Worm (Caenorhabditis elegans) whole organism, midembryonic: Measurements from ENCODE around the gene T26H10.2.

Experiments
- med-1 ChIP-seq: sonication (generic microtip); optimal IDR thresholded peaks from 2 replicates; lab custom pipeline; 2017; ENCODE audit warnings: missing genetic modification characterization, mild to moderate bottlenecking, missing compliant biosample characterization, antibody characterized with exemption, missing genetic modification reagents; ENCODE audit not compliant: insufficient read depth
- ref-1 ChIP-seq: fragments of 200-800 bp; sonication (Bioruptor generic); conservative IDR thresholded peaks from 2 replicates; pipeline ENCODE4 v1.3.6; 2022; ENCODE audit warnings: missing genetic modification reagents, missing genetic modification characterization, missing compliant biosample characterization
- tab-1 ChIP-seq: fragments of 200-800 bp; sonication (Bioruptor generic); IDR thresholded peaks from 2 replicates; pipeline ENCODE4 v1.3.6; 2022; ENCODE audit warnings: missing genetic modification characterization, missing compliant biosample characterization
- ztf-23 ChIP-seq: fragments of 200-800 bp; sonication (Bioruptor generic); IDR thresholded peaks from 2 replicates; pipeline ENCODE4 v1.3.6; 2022; ENCODE audit warnings: missing genetic modification reagents, missing genetic modification characterization, missing compliant biosample characterization

DNA sequence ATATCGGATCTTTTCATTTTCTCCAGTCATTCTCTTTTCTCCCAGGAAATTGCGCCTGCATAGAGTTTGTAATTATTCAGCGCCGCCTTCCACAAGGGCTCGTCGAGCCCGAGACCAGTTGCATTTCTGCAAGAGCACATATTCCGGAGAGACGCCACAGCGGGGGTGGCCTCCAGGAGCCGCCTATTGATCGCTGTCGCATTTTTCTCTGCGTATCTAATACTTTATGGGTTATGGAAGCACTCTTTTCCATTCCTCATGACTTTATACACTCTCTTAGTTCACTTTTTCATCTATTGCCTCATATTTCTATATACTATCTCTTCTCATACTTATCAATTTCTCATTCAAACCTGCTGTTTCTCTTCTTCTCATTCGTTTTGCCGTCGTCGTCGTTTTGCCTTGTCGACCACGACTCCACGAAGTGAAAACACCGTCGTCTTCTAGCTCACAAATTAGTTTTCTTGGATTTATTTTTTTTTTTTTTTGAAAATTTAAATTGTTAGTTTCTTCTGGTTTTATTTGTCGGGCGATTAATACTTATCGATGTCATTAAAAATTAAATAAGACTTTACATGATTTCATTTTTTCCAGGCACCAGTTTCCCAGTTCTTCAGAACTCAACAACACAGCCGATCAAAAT lies 49.2 kb downstream of the T26H10.2 start, which contains the start of gene cnb-1:
- TF ChIP-seq med-1 (GFP tag; lab: Kevin White, UChicago) (no peak), ref-1 (no peak), ztf-23 (GFP tag; lab: Robert Waterston, UW) (no peak), tab-1 (no peak)
